Fruit fly (Drosophila melanogaster) whole organism, prepupa: Measurements from ENCODE around the gene CG32032.

Experiments
- Blimp-1 ChIP-seq: fragments of 200-800 bp; sonication (Bioruptor generic); optimal IDR thresholded peaks from 3 replicates; lab custom pipeline; 2017; ENCODE audit warnings: missing biosample characterization, missing genetic modification characterization, mild to moderate bottlenecking, moderate library complexity, missing genetic modification reagents
- CG16779 ChIP-seq: fragments of 200-800 bp; sonication (Bioruptor generic); optimal IDR thresholded peaks from 3 replicates; lab custom pipeline; 2017; ENCODE audit warnings: missing biosample characterization, mild to moderate bottlenecking, missing genetic modification characterization
- CG3032 ChIP-seq: fragments of 200-800 bp; optimal IDR thresholded peaks from 2 replicates; lab custom pipeline; 2019; ENCODE audit warnings: missing biosample characterization, mild to moderate bottlenecking, missing genetic modification characterization, moderate library complexity
- CG6163 ChIP-seq: fragments of 200-800 bp; sonication (Bioruptor generic); IDR thresholded peaks from 3 replicates; pipeline ENCODE4 v1.3.6; 2022; ENCODE audit warnings: missing biosample characterization, missing genetic modification characterization
- CG6808 ChIP-seq: fragments of 200-800 bp; sonication (Bioruptor generic); optimal IDR thresholded peaks from 3 replicates; lab custom pipeline; 2017; ENCODE audit warnings: missing biosample characterization, missing genetic modification characterization, mild to moderate bottlenecking, moderate library complexity, missing genetic modification reagents
- CG8319 ChIP-seq: fragments of 200-800 bp; sonication (Bioruptor generic); optimal IDR thresholded peaks from 3 replicates; lab custom pipeline; 2016; ENCODE audit warnings: missing biosample characterization, missing genetic modification characterization
- Sox102F ChIP-seq: fragments of 200-800 bp; sonication (Bioruptor generic); optimal IDR thresholded peaks from 2 replicates; lab custom pipeline; 2016; ENCODE audit warnings: missing biosample characterization, mild to moderate bottlenecking, missing genetic modification characterization
- cyc ChIP-seq: fragments of 200-800 bp; sonication (Bioruptor generic); optimal IDR thresholded peaks from 3 replicates; lab custom pipeline; 2016; ENCODE audit warnings: missing biosample characterization, missing genetic modification characterization
- dac ChIP-seq: fragments of 200-800 bp; sonication (Bioruptor generic); optimal IDR thresholded peaks from 2 replicates; lab custom pipeline; 2017; ENCODE audit warnings: missing biosample characterization, mild to moderate bottlenecking, missing genetic modification characterization
- spab ChIP-seq: fragments of 200-800 bp; sonication (Bioruptor generic); optimal IDR thresholded peaks from 2 replicates; lab custom pipeline; 2017; ENCODE audit warnings: missing biosample characterization, mild to moderate bottlenecking, missing genetic modification characterization, missing genetic modification reagents
- svp ChIP-seq: fragments of 200-800 bp; sonication (Bioruptor generic); peaks from one replicate; lab custom pipeline; 2016; ENCODE audit warnings: missing biosample characterization, missing genetic modification characterization
- topi ChIP-seq: fragments of 200-800 bp; sonication (Bioruptor generic); optimal IDR thresholded peaks from 3 replicates; lab custom pipeline; 2016; ENCODE audit warnings: missing biosample characterization, missing genetic modification characterization

DNA sequence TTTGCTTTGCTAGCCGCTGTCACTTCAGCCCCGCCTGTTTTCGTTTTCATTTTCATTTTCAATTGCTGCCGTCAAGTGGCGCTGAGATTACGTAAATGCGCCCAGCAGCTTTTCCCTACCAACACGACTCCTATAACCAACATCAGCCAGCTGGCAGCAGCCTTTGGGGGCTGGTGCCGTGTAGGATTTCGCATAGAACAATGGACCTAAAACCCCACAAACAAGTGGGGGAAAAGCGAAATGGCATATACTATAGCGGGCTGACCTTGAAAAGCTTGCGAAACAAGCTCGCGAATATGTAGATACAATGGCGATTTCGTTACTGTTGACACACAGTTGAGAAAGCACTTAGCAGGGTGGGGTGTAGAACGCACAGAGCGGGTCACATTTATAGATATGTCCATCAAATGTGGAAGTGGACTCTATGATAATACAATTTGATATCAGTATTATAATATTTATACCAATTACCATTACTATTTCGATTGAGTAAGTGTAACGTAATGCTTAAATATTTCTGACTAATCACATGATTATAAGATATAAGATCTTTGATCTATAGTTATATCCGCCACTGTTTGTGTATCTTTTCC, 33.1 kb upstream of the CG32032 start:
- no peak for TF ChIP-seq dac (GFP tag; lab: Kevin White, UChicago)
- no peak for TF ChIP-seq CG8319 (GFP tag; lab: Kevin White, UChicago)
- no peak for TF ChIP-seq topi (GFP tag; lab: Kevin White, UChicago)
- TF ChIP-seq CG6163 (GFP tag; lab: Robert Waterston, UW) = no peak
- TF ChIP-seq CG3032 (tag; lab: Kevin White, UChicago) = no peak
- TF ChIP-seq svp (GFP tag; lab: Kevin White, UChicago) = no peak
- TF ChIP-seq CG6808 (GFP tag; lab: Kevin White, UChicago) = no peak
- TF ChIP-seq Blimp-1 (GFP tag; lab: Kevin White, UChicago) = no peak
- no peak for TF ChIP-seq Sox102F (GFP tag; lab: Kevin White, UChicago)
- TF ChIP-seq spab (GFP tag; lab: Kevin White, UChicago) = no peak
- TF ChIP-seq cyc (GFP tag; lab: Kevin White, UChicago) = no peak
- no peak for TF ChIP-seq CG16779
